Fruit fly (Drosophila melanogaster) whole organism, embryonic: Measurements from ENCODE around the gene dgt2.

Experiments used
- CG10209 ChIP-seq: fragments of 200-800 bp; sonication (Bioruptor generic); optimal IDR thresholded peaks from 3 replicates; lab custom pipeline; 2017; ENCODE audit warnings: missing biosample characterization, mild to moderate bottlenecking, missing genetic modification characterization, missing genetic modification reagents
- CG10431 ChIP-seq: fragments of 200-800 bp; sonication (Bioruptor generic); optimal IDR thresholded peaks from 3 replicates; lab custom pipeline; 2018; ENCODE audit warnings: missing biosample characterization, mild to moderate bottlenecking, missing genetic modification characterization
- CG11247 ChIP-seq: fragments of 200-800 bp; sonication (Bioruptor generic); IDR thresholded peaks from 2 replicates; pipeline ENCODE4 v1.3.6; 2022; ENCODE audit warnings: missing biosample characterization, missing genetic modification characterization
- CG12155 ChIP-seq: fragments of 200-800 bp; sonication (Bioruptor generic); optimal IDR thresholded peaks from 3 replicates; lab custom pipeline; 2016; ENCODE audit warnings: missing biosample characterization, missing genetic modification characterization
- CG1233 ChIP-seq: fragments of 200-800 bp; sonication (Bioruptor generic); optimal IDR thresholded peaks from 4 replicates; lab custom pipeline; 2018; ENCODE audit warnings: missing biosample characterization, mild to moderate bottlenecking, missing genetic modification characterization
- CG12659 ChIP-seq: fragments of 200-800 bp; sonication (Bioruptor generic); optimal IDR thresholded peaks from 3 replicates; lab custom pipeline; 2017; ENCODE audit warnings: mild to moderate bottlenecking, missing biosample characterization, missing genetic modification reagents, missing genetic modification characterization
- CG13123 ChIP-seq: fragments of 200-800 bp; sonication (Bioruptor generic); optimal IDR thresholded peaks from 2 replicates; lab custom pipeline; 2016; ENCODE audit warnings: missing biosample characterization, missing genetic modification characterization
- CG13296 ChIP-seq: fragments of 200-800 bp; sonication (Bioruptor generic); optimal IDR thresholded peaks from 3 replicates; lab custom pipeline; 2018; ENCODE audit warnings: missing biosample characterization, mild to moderate bottlenecking, missing genetic modification characterization
- CG14050 ChIP-seq: fragments of 200-800 bp; sonication (Bioruptor generic); IDR thresholded peaks from 3 replicates; pipeline ENCODE4 v1.3.6; 2022; ENCODE audit warnings: missing biosample characterization, missing genetic modification characterization
- CG1603 ChIP-seq: fragments of 200-800 bp; sonication (Bioruptor generic); optimal IDR thresholded peaks from 2 replicates; lab custom pipeline; 2019; ENCODE audit warnings: missing biosample characterization, mild to moderate bottlenecking, missing genetic modification characterization, moderate library complexity
- CG16815 ChIP-seq: fragments of 200-800 bp; sonication (Bioruptor generic); optimal IDR thresholded peaks from 3 replicates; lab custom pipeline; 2017; ENCODE audit warnings: missing biosample characterization, mild to moderate bottlenecking, missing genetic modification characterization
- CG18011 ChIP-seq: fragments of 200-800 bp; sonication (Bioruptor generic); optimal IDR thresholded peaks from 2 replicates; lab custom pipeline; 2017; ENCODE audit warnings: missing biosample characterization, missing genetic modification characterization, mild to moderate bottlenecking, moderate library complexity, missing genotype
- CG18599 ChIP-seq: fragments of 200-800 bp; sonication (Bioruptor generic); optimal IDR thresholded peaks from 3 replicates; lab custom pipeline; 2017; ENCODE audit warnings: missing biosample characterization, missing genetic modification characterization, mild to moderate bottlenecking, moderate library complexity, missing genetic modification reagents
- CG18764 ChIP-seq: fragments of 200-800 bp; sonication (Bioruptor generic); optimal IDR thresholded peaks from 3 replicates; lab custom pipeline; 2016; ENCODE audit warnings: missing biosample characterization, missing genetic modification characterization
- CG2712 ChIP-seq: fragments of 200-800 bp; optimal IDR thresholded peaks from 3 replicates; lab custom pipeline; 2019; ENCODE audit warnings: missing biosample characterization, mild to moderate bottlenecking, missing genetic modification characterization, moderate library complexity
- CG4282 ChIP-seq: fragments of 200-800 bp; sonication (Bioruptor generic); optimal IDR thresholded peaks from 2 replicates; lab custom pipeline; 2016; ENCODE audit warnings: missing biosample characterization, missing genetic modification characterization
- CG4617 ChIP-seq: fragments of 200-800 bp; sonication (Bioruptor generic); optimal IDR thresholded peaks from 3 replicates; lab custom pipeline; 2016; ENCODE audit warnings: missing biosample characterization, missing genetic modification characterization, borderline replicate concordance
- CG9727 ChIP-seq: fragments of 200-800 bp; sonication (Bioruptor generic); optimal IDR thresholded peaks from 3 replicates; lab custom pipeline; 2017; ENCODE audit warnings: missing biosample characterization, mild to moderate bottlenecking, missing genetic modification characterization
- HHEX ChIP-seq: fragments of 200-800 bp; sonication (Bioruptor generic); optimal IDR thresholded peaks from 3 replicates; lab custom pipeline; 2017; ENCODE audit warnings: missing biosample characterization, mild to moderate bottlenecking, missing genetic modification characterization, missing genetic modification reagents
- Hr78 ChIP-seq, 2 experiments: fragments of 200-800 bp in 1 of 2; fragments of >200 bp in 1 of 2; sonication (Bioruptor generic) in 1 of 2; optimal IDR thresholded peaks; 2 replicates each; lab custom pipeline; 2017 to 2019; ENCODE audit warnings: missing biosample characterization in 2 of 2, missing genetic modification characterization in 2 of 2, mild to moderate bottlenecking in 1 of 2, moderate library complexity in 1 of 2
- Myb ChIP-seq: fragments of 200-800 bp; sonication (Bioruptor generic); optimal IDR thresholded peaks from 2 replicates; lab custom pipeline; 2016; ENCODE audit warnings: missing biosample characterization, missing genetic modification characterization
- NC2β ChIP-seq: fragments of 200-800 bp; sonication (Bioruptor generic); optimal IDR thresholded peaks from 2 replicates; lab custom pipeline; 2016; ENCODE audit warnings: missing biosample characterization, missing genetic modification characterization
- Scr ChIP-seq: fragments of 200-800 bp; sonication (Bioruptor generic); IDR thresholded peaks from 2 replicates; pipeline ENCODE4 v1.3.6; 2022; ENCODE audit warnings: missing biosample characterization, missing genetic modification characterization; ENCODE audit not compliant: partially characterized antibody
- Sry-β ChIP-seq: fragments of 200-800 bp; sonication (Bioruptor generic); optimal IDR thresholded peaks from 2 replicates; lab custom pipeline; 2018; ENCODE audit warnings: missing biosample characterization, mild to moderate bottlenecking, missing genetic modification characterization, moderate library complexity
- Ssrp ChIP-seq: fragments of 200-800 bp; sonication (Bioruptor generic); optimal IDR thresholded peaks from 2 replicates; lab custom pipeline; 2018; ENCODE audit warnings: missing biosample characterization, mild to moderate bottlenecking, missing genetic modification characterization, moderate library complexity
- bowl ChIP-seq: fragments of 200-800 bp; sonication (Bioruptor generic); IDR thresholded peaks from 2 replicates; pipeline ENCODE4 v1.3.6; 2022; ENCODE audit warnings: missing biosample characterization, missing genetic modification characterization
- chm ChIP-seq: fragments of 200-800 bp; sonication (Bioruptor generic); IDR thresholded peaks from 2 replicates; pipeline ENCODE4 v1.3.6; 2022; ENCODE audit warnings: missing biosample characterization, missing genetic modification characterization
- ci ChIP-seq: fragments of 200-800 bp; sonication (Bioruptor generic); IDR thresholded peaks from 3 replicates; pipeline ENCODE4 v1.3.6; 2022; ENCODE audit warnings: missing biosample characterization, missing genetic modification characterization
- cwo ChIP-seq: fragments of 200-800 bp; sonication (Bioruptor generic); optimal IDR thresholded peaks from 3 replicates; lab custom pipeline; 2017; ENCODE audit warnings: missing biosample characterization, missing genetic modification characterization, mild to moderate bottlenecking, moderate library complexity, missing genetic modification reagents
- dimm ChIP-seq: fragments of 200-800 bp; sonication (Bioruptor generic); IDR thresholded peaks from 2 replicates; pipeline ENCODE4 v1.3.6; 2022; ENCODE audit warnings: missing biosample characterization, missing genetic modification characterization
- dysf ChIP-seq: fragments of 200-800 bp; sonication (Bioruptor generic); IDR thresholded peaks from 3 replicates; pipeline ENCODE4 v1.3.6; 2022; ENCODE audit warnings: missing biosample characterization, missing genetic modification characterization
- exex ChIP-seq: fragments of 200-800 bp; sonication (Bioruptor generic); optimal IDR thresholded peaks from 4 replicates; lab custom pipeline; 2018; ENCODE audit warnings: missing biosample characterization, mild to moderate bottlenecking, missing genetic modification characterization, moderate library complexity
- eyg ChIP-seq: fragments of 200-800 bp; sonication (Bioruptor generic); optimal IDR thresholded peaks from 3 replicates; lab custom pipeline; 2016; ENCODE audit warnings: missing biosample characterization, missing genetic modification characterization
- fd96Cb ChIP-seq: fragments of 200-800 bp; sonication (Bioruptor generic); optimal IDR thresholded peaks from 2 replicates; lab custom pipeline; 2018; ENCODE audit warnings: missing biosample characterization, mild to moderate bottlenecking, missing genetic modification characterization, moderate library complexity
- gcm2 ChIP-seq: fragments of 200-800 bp; sonication (Bioruptor generic); optimal IDR thresholded peaks from 2 replicates; lab custom pipeline; 2016; ENCODE audit warnings: missing biosample characterization, missing genetic modification characterization
- gro ChIP-seq: fragments of 200-800 bp; sonication (Bioruptor generic); optimal IDR thresholded peaks from 2 replicates; lab custom pipeline; 2016; ENCODE audit warnings: missing biosample characterization, missing genetic modification characterization
- gsb-n ChIP-seq: fragments of 200-800 bp; sonication (Bioruptor generic); optimal IDR thresholded peaks from 3 replicates; lab custom pipeline; 2018; ENCODE audit warnings: missing biosample characterization, mild to moderate bottlenecking, missing genetic modification characterization
- h ChIP-seq: fragments of >200 bp; optimal IDR thresholded peaks from 2 replicates; lab custom pipeline; 2017
- lov ChIP-seq, 2 experiments: fragments of 200-800 bp in 1 of 2; fragments of >200 bp in 1 of 2; sonication (Bioruptor generic) in 1 of 2; IDR thresholded peaks in 1 of 2; optimal IDR thresholded peaks in 1 of 2; 2 replicates in 1 of 2; 3 replicates in 1 of 2; pipeline versions ENCODE4 v1.3.6 to Lab custom; 2017 to 2022; ENCODE audit warnings: missing biosample characterization in 1 of 2, missing genetic modification characterization in 1 of 2
- odd ChIP-seq: fragments of 200-800 bp; sonication (Bioruptor generic); optimal IDR thresholded peaks from 2 replicates; lab custom pipeline; 2017; ENCODE audit warnings: missing biosample characterization, mild to moderate bottlenecking, missing genetic modification characterization
- onecut ChIP-seq: fragments of 200-800 bp; sonication (Bioruptor generic); IDR thresholded peaks from 2 replicates; pipeline ENCODE4 v1.3.6; 2022; ENCODE audit warnings: missing biosample characterization, missing genetic modification characterization
- pan ChIP-seq, 4 experiments: fragments of >200 bp in 3 of 4; fragments of 200-800 bp in 1 of 4; sonication (Bioruptor generic) in 1 of 4; optimal IDR thresholded peaks in 3 of 4; IDR thresholded peaks in 1 of 4; 2 replicates each; pipeline versions ENCODE4 v1.3.6 to Lab custom; 2017 to 2022; ENCODE audit warnings: missing biosample characterization in 2 of 4, missing genetic modification characterization in 2 of 4, mixed read lengths in 1 of 4
- run ChIP-seq: fragments of 200-800 bp; sonication (Bioruptor generic); optimal IDR thresholded peaks from 3 replicates; lab custom pipeline; 2018; ENCODE audit warnings: missing biosample characterization, mild to moderate bottlenecking, missing genetic modification characterization
- sd ChIP-seq: fragments of 200-800 bp; sonication (Bioruptor generic); optimal IDR thresholded peaks from 3 replicates; lab custom pipeline; 2018; ENCODE audit warnings: missing biosample characterization, mild to moderate bottlenecking, missing genetic modification characterization, moderate library complexity
- sob ChIP-seq: fragments of 200-800 bp; sonication (Bioruptor generic); IDR thresholded peaks from 2 replicates; pipeline ENCODE4 v1.3.6; 2022; ENCODE audit warnings: missing biosample characterization, missing genetic modification characterization
- tgo ChIP-seq: fragments of 200-800 bp; sonication (Bioruptor generic); IDR thresholded peaks from 3 replicates; pipeline ENCODE4 v1.3.6; 2022; ENCODE audit warnings: missing biosample characterization, missing genetic modification characterization
- tin ChIP-seq: fragments of 200-800 bp; sonication (Bioruptor generic); optimal IDR thresholded peaks from 3 replicates; lab custom pipeline; 2016; ENCODE audit warnings: missing biosample characterization, missing genetic modification characterization
- yki ChIP-seq: fragments of >200 bp; optimal IDR thresholded peaks from 3 replicates; lab custom pipeline; 2018

The dgt2 gene

DNA sequence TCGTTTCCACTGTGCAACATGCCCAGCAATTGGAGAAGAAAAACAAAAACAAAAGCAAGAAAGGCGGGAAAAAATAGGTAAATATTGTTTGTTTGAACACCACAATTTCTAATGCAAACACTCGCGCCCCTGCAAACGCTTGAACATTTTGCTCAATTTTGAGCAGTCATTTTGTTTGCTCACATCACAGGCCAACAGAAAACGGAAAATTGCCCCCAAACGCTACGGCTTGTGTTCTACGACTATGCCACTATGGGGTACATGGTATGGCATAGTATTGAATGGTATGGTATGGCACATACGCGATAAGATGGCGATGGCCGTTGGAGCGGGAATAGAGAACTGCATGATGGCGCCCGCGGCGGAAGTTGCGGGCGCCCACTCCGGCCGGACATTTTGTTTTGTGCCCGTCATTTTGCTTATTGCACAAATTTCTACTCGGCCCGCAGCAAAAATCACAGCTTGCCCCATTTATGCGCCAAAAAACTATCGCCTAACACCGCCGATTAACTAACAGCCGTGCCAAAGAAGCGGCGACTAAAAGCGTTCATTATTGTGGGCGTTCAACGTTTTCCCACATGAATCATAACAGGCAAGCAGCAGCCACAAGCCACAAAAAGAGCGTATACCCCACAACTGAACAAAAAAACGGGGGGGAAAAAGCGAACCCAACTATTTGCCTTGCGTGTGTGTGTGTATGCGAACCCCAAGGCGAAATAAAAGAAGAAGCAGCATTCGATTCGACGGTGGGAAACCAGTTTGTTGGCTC lies 14.7 kb downstream of the dgt2 start (continued):
- peak; percentile 2 for TF ChIP-seq CG4282 (GFP tag; lab: Kevin White, UChicago)
- no peak for TF ChIP-seq lov (optimal IDR thresholded peaks at IDR 0.05; lab: Kevin White, UChicago)
- no peak for TF ChIP-seq lov (GFP tag; IDR thresholded peaks at IDR 0.05; lab: Robert Waterston, UW)
- TF ChIP-seq yki (lab: Kevin White, UChicago): no peak
- peak; percentile 25 for TF ChIP-seq tin (GFP tag; lab: Kevin White, UChicago)
- no peak for TF ChIP-seq dysf (GFP tag; lab: Robert Waterston, UW)
- TF ChIP-seq dimm (GFP tag; lab: Robert Waterston, UW): no peak
- TF ChIP-seq CG10431: peak; percentile 96
- TF ChIP-seq Scr (GFP tag; lab: Robert Waterston, UW): no peak
- peak; percentile 79 for TF ChIP-seq exex (tag; lab: Kevin White, UChicago)
- TF ChIP-seq Hr78 (GFP tag; optimal IDR thresholded peaks at IDR 0.05; lab: Kevin White, UChicago): no peak
- no peak for TF ChIP-seq h
- TF ChIP-seq cwo: peak; percentile 47
- TF ChIP-seq NC2β (GFP tag; lab: Kevin White, UChicago): peak; percentile 70
- no peak for TF ChIP-seq tgo (GFP tag; lab: Robert Waterston, UW)
- TF ChIP-seq CG1603: peak; percentile 77
- TF ChIP-seq gsb-n (tag; lab: Kevin White, UChicago): peak; percentile 66
- peak; percentile 77 for TF ChIP-seq run
- TF ChIP-seq pan (optimal IDR thresholded peaks at IDR 0.05; lab: Kevin White, UChicago): no peak
- TF ChIP-seq pan (GFP tag; optimal IDR thresholded peaks at IDR 0.05 in 1 of 2, IDR thresholded peaks at IDR 0.05 in 1 of 2): no peak
- TF ChIP-seq eyg (GFP tag; lab: Kevin White, UChicago): no peak
- TF ChIP-seq CG13296 (GFP tag; lab: Kevin White, UChicago): peak; percentile 67
- TF ChIP-seq ci (GFP tag; lab: Robert Waterston, UW): no peak
- TF ChIP-seq CG18764: peak; percentile 39
- TF ChIP-seq chm: no peak
- no peak for TF ChIP-seq Myb (GFP tag; lab: Kevin White, UChicago)
- TF ChIP-seq HHEX (GFP tag; lab: Kevin White, UChicago): peak; percentile 79
- peak; percentile 77 for TF ChIP-seq CG12659
- TF ChIP-seq gcm2 (GFP tag; lab: Kevin White, UChicago): peak; percentile 5
- no peak for TF ChIP-seq CG16815 (GFP tag; lab: Kevin White, UChicago)
- TF ChIP-seq sob (GFP tag; lab: Robert Waterston, UW): no peak
- TF ChIP-seq CG4617: peak; percentile 5
- no peak for TF ChIP-seq bowl (GFP tag; lab: Robert Waterston, UW)
- peak; percentile 2 for TF ChIP-seq fd96Cb (tag; lab: Kevin White, UChicago)
- peak; percentile 84 for TF ChIP-seq CG10209
- TF ChIP-seq Ssrp (tag; lab: Kevin White, UChicago): no peak
- peak; percentile 75 for TF ChIP-seq CG1233 (GFP tag; lab: Kevin White, UChicago)
- TF ChIP-seq gro (GFP tag; lab: Kevin White, UChicago): peak; percentile 42
- TF ChIP-seq CG2712 (tag; lab: Kevin White, UChicago): peak; percentile 2
- peak; percentile 42 for TF ChIP-seq Sry-β
- peak; percentile 23 for TF ChIP-seq CG12155 (GFP tag; lab: Kevin White, UChicago)
- TF ChIP-seq CG14050 (GFP tag; lab: Robert Waterston, UW): no peak
- peak; percentile 76 for TF ChIP-seq CG13123 (GFP tag; lab: Kevin White, UChicago)
- peak; percentile 100 for TF ChIP-seq sd (tag; lab: Kevin White, UChicago)
- peak; percentile 44 for TF ChIP-seq onecut (GFP tag; lab: Robert Waterston, UW)
- TF ChIP-seq CG18599 (GFP tag; lab: Kevin White, UChicago): peak; percentile 82
- peak; percentile 89 for TF ChIP-seq odd (GFP tag; lab: Kevin White, UChicago)
- TF ChIP-seq CG11247 (GFP tag; lab: Robert Waterston, UW): no peak
- peak; percentile 70 for TF ChIP-seq CG9727
- TF ChIP-seq CG18011 (GFP tag; lab: Kevin White, UChicago): peak; percentile 20
